Worm (Caenorhabditis elegans): Measurements from ENCODE around the gene K02H11.9.
A peak's percentile ranks its signal among the peaks of the same experiment; 100 is the strongest.

The K02H11.9 gene

DNA sequence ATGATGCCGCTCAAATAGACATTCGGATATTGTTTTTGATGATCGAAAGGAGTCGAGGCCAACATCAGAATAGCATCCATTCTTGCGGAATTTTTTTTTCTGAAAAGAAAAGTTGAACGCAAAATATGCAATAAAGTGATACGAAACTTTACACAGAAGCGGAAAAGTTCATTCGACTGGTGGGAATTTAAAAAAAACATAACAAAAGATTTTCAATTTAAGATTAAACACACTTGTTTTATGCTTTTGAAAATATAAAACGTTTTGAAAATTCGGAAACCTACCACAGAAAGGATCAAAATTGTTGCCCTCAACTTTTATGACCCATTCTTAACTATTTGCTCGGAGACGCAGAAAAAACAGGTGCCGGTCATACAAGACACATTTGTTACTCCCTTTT lies at the start of gene K02H11.9:
Gene K02H11.9 (minus strand): TSS at position 101 of the 400 bp plus-strand sequence.
- TF ChIP-seq tra-4 (tag; optimal IDR thresholded peaks at IDR 0.05), result no peak
- no peak for TF ChIP-seq flt-1 (GFP tag; IDR thresholded peaks at IDR 0.05)
- TF ChIP-seq tbx-37 (GFP tag; conservative IDR thresholded peaks at IDR 0.05), result no peak
- no peak for TF ChIP-seq tbx-11 (GFP tag; IDR thresholded peaks at IDR 0.05)
- TF ChIP-seq ceh-36 (tag; optimal IDR thresholded peaks at IDR 0.05), result no peak
- no peak for TF ChIP-seq pes-1 (GFP tag; IDR thresholded peaks at IDR 0.05)
- no peak for TF ChIP-seq F13C5.2 (tag; optimal IDR thresholded peaks at IDR 0.05)
- no peak for TF ChIP-seq ceh-13 (GFP tag; optimal IDR thresholded peaks at IDR 0.05)
- no peak for TF ChIP-seq sea-1 (GFP tag; conservative IDR thresholded peaks at IDR 0.05)
- TF ChIP-seq scrt-1 (GFP tag; IDR thresholded peaks at IDR 0.05), result no peak
- TF ChIP-seq aly-1 (tag; optimal IDR thresholded peaks at IDR 0.05), result no peak
- no peak for TF ChIP-seq ets-7 (tag; optimal IDR thresholded peaks at IDR 0.05)
- TF ChIP-seq hmbx-1 (tag; optimal IDR thresholded peaks at IDR 0.05), result no peak

DNA sequence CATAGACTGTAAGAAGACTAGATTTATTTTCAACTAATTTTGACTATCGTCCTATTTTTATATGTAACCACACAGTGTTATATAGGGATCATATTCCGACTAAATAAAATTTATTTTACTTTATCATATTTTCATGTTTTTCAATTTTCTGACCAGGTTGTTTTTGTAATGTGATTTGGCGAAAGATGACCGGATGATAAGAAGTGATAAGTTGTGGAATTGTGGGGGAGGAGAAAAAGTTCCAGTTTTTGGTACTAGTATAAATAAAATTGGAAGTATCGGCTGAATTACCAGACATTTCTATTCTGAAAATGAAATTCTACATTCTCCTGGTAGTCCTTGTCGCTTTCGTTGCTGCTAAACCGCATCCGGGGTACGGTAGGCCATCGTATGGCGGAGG lies 48.5 kb upstream of the K02H11.9 start, which contains the start of gene F16B4.7:
Gene F16B4.7 (plus strand): TSS at position 301 of the 400 bp plus-strand sequence.
- TF ChIP-seq ama-1 (optimal IDR thresholded peaks at IDR 0.05) (no peak), B0310.2 (tag; optimal IDR thresholded peaks at IDR 0.05) (no peak), hmg-4 (GFP tag; optimal IDR thresholded peaks at IDR 0.05) (peak; percentile 25), ceh-36 (tag; optimal IDR thresholded peaks at IDR 0.05) (peak; percentile 27), tbx-37 (GFP tag; conservative IDR thresholded peaks at IDR 0.05) (no peak), tra-4 (tag; optimal IDR thresholded peaks at IDR 0.05) (peak; percentile 31), ceh-13 (GFP tag; optimal IDR thresholded peaks at IDR 0.05) (no peak)

DNA sequence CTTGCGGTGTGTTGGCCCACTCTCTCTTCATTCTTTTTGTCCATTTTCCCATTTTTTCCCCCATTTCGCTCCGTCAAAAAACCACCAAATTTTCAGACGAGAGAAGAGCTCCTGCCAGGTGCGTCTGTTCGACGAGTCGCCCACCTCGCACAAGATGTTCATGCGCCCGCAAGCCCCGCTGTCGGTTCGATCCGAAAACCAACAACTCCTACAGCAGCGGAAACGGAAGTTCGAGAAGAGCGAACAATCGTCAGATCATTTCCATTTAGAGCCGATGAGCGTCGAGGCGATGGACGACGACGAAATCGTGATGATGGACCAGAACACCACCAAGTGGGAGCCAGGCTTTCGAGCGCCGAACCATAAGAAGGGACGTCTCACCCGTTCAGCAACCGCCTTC lies 46.4 kb upstream of the K02H11.9 start:
- no peak for TF ChIP-seq flt-1 (GFP tag; IDR thresholded peaks at IDR 0.05)
- no peak for TF ChIP-seq pes-1 (GFP tag; IDR thresholded peaks at IDR 0.05)
- no peak for TF ChIP-seq ceh-13 (GFP tag; optimal IDR thresholded peaks at IDR 0.05)
- no peak for TF ChIP-seq hnd-1 (tag; optimal IDR thresholded peaks at IDR 0.05)
- no peak for TF ChIP-seq ceh-36 (tag; optimal IDR thresholded peaks at IDR 0.05)
- no peak for TF ChIP-seq scrt-1 (GFP tag; IDR thresholded peaks at IDR 0.05)
- TF ChIP-seq ets-7 (tag; optimal IDR thresholded peaks at IDR 0.05), result no peak
- TF ChIP-seq aly-1 (tag; optimal IDR thresholded peaks at IDR 0.05), result no peak
- no peak for TF ChIP-seq tbx-11 (GFP tag; IDR thresholded peaks at IDR 0.05)
- no peak for TF ChIP-seq tra-4 (tag; optimal IDR thresholded peaks at IDR 0.05)
- TF ChIP-seq sea-1 (GFP tag; conservative IDR thresholded peaks at IDR 0.05), result no peak
- no peak for TF ChIP-seq hmbx-1 (tag; optimal IDR thresholded peaks at IDR 0.05)
- TF ChIP-seq tbx-37 (GFP tag; conservative IDR thresholded peaks at IDR 0.05), result no peak
- TF ChIP-seq ama-1 (optimal IDR thresholded peaks at IDR 0.05), result no peak
- no peak for TF ChIP-seq hmg-4 (GFP tag; optimal IDR thresholded peaks at IDR 0.05)

DNA sequence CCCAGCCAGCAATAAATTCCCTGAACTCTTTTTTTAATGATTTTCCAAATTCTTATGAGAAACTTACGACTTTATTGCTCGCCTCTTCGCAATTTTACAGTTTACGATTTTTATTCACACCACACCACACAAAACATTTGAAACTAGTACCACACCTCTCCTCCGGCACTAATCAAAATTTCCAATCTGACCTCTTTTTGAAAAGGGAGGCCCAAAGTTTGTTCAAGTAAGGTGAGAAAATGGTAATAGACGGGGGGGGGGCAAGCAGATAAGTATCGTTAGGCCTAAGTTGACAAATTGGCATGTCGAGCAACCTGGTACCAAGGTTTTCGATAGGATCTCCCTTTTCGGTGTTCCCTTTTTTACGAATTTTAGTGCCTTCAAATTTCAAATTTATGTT lies 42.9 kb upstream of the K02H11.9 start:
- TF ChIP-seq hmg-4 (GFP tag; optimal IDR thresholded peaks at IDR 0.05), result no peak
- no peak for TF ChIP-seq pes-1 (GFP tag; IDR thresholded peaks at IDR 0.05)
- no peak for TF ChIP-seq sea-1 (GFP tag; conservative IDR thresholded peaks at IDR 0.05)
- TF ChIP-seq hmbx-1 (tag; optimal IDR thresholded peaks at IDR 0.05), result no peak
- no peak for TF ChIP-seq ceh-36 (tag; optimal IDR thresholded peaks at IDR 0.05)

DNA sequence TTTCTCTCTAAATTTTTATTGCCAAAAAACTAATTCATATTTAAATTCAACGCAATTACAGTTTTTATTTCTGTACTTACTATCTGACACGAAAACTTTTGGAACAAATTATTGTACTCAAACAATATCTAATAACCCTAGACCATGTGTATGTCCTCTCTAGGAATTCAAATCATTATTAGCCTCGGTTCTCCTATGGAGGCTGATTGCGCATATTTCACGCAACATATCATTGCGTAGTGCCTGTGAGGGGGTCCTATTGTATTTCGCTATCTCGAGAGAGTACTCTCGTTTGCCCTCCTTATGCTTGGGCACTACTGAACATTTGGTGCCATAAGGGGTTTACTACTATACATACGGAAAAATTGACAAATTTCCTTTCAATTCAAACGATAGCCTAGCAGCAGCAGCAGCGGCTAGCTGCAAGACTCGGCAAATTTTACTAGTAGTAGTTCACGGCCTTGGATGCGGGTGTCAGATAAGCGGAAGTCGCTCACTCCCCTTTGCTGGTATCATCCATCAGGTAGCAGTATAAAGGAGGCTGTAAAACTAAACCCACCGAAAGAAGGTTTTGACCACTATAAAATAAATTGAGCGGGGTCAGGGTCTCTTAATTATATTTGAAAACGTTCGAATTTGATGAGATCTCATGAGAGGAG lies 41.8 kb upstream of the K02H11.9 start:
- TF ChIP-seq hmg-4 (GFP tag; optimal IDR thresholded peaks at IDR 0.05) (peak; percentile 58), ets-7 (tag; optimal IDR thresholded peaks at IDR 0.05) (no peak), sea-1 (GFP tag; conservative IDR thresholded peaks at IDR 0.05) (no peak), scrt-1 (GFP tag; IDR thresholded peaks at IDR 0.05) (0 out of 2 replicates have a peak, but pooled peaks have one; percentile 56)

DNA sequence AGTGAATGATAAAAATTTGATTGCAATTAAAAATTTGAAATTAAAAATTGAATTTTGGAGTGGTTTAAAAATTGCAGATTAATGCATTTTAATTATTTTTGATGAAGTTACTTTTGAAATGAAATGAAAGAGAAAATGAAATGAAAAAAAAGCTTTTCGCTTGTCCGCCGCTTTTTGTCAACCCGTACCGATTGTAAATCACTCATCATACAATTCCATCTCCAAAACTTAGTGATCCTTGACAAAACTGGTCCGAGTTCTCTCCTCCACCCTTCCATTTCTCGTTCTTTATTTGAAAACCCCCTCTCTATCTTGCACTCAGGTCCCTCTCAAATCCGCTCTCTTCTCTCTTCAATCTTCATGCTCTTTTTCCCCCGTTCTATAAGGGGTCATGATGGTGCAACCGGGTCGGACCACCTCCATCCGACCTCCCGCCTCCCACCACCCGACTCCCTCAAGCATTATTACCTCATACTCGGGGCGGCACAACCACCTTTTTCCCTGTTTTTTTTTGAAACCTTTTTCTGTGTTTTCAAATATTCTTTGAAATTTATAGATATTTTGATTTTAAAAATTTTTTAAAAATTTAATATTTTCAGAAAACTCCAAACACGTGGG lies 40.3 kb upstream of the K02H11.9 start:
- TF ChIP-seq flt-1 (GFP tag; IDR thresholded peaks at IDR 0.05) (0 out of 2 replicates have a peak, but pooled peaks have one; percentile 21), aly-1 (tag; optimal IDR thresholded peaks at IDR 0.05) (no peak), pes-1 (GFP tag; IDR thresholded peaks at IDR 0.05) (peak; percentile 11; the same call in 1 of the 2 replicates), hmg-4 (GFP tag; optimal IDR thresholded peaks at IDR 0.05) (peak; percentile 30)

DNA sequence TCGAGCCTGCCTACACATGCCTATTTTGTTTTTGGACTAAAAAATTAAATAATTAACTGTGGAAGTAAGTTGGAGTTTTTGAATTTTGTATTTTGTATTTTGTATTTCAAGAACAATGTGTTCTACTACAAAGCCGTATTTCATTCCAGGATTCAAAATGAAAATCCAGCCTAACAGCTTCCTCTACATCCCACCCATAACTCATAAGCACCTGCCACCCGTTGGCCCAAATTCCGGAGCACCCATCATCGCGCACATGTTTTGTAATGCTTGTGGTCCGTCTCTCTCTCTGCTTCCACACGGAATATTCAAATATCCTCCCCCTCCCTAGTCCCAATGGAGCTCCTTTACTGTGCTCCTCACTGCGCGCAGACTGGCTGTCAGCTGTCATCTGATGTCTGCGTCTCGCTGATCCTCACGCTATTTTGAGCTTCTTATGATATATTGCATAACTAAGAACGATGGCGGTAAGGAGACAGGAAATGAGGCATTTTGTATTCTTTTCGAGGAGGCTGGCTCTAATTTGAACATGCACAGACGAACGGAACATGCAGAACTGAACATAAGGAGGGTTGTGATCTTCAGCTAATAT lies 38.7 kb upstream of the K02H11.9 start:
- no peak for TF ChIP-seq aly-1 (tag; optimal IDR thresholded peaks at IDR 0.05)
- TF ChIP-seq B0310.2 (tag; optimal IDR thresholded peaks at IDR 0.05), result no peak
- TF ChIP-seq ama-1 (optimal IDR thresholded peaks at IDR 0.05), result no peak
- TF ChIP-seq hmg-4 (GFP tag; optimal IDR thresholded peaks at IDR 0.05), result no peak
- peak; percentile 22 for TF ChIP-seq ceh-36 (tag; optimal IDR thresholded peaks at IDR 0.05)
- TF ChIP-seq hnd-1 (tag; optimal IDR thresholded peaks at IDR 0.05), result no peak
- no peak for TF ChIP-seq hmbx-1 (tag; optimal IDR thresholded peaks at IDR 0.05)

DNA sequence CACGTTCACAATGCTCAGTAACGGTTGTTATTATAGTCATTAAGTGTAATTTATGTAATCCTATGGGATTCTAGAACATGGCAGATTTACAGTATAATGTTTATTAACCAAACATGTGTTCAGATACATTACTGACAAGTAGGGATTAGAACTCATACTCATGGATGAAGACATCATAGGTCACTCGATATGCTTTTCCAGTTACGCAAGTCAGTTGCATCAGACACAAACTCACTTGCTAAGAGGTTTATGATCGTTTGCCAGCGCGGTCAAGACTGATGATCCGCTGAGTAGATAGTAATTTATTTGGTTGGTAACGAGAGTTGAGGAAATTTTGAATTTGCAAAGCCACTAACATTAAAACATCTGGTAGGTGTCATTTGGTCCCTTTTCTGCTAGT lies 37.7 kb upstream of the K02H11.9 start:
- TF ChIP-seq tbx-37 (GFP tag; conservative IDR thresholded peaks at IDR 0.05) (no peak), ets-7 (tag; optimal IDR thresholded peaks at IDR 0.05) (no peak), ama-1 (optimal IDR thresholded peaks at IDR 0.05) (no peak), pes-1 (GFP tag; IDR thresholded peaks at IDR 0.05) (no peak), F13C5.2 (tag; optimal IDR thresholded peaks at IDR 0.05) (no peak), hmbx-1 (tag; optimal IDR thresholded peaks at IDR 0.05) (no peak), tra-4 (tag; optimal IDR thresholded peaks at IDR 0.05) (no peak), flt-1 (GFP tag; IDR thresholded peaks at IDR 0.05) (no peak), sea-1 (GFP tag; conservative IDR thresholded peaks at IDR 0.05) (no peak), scrt-1 (GFP tag; IDR thresholded peaks at IDR 0.05) (no peak), tbx-11 (GFP tag; IDR thresholded peaks at IDR 0.05) (no peak), ceh-36 (tag; optimal IDR thresholded peaks at IDR 0.05) (no peak), hmg-4 (GFP tag; optimal IDR thresholded peaks at IDR 0.05) (no peak), aly-1 (tag; optimal IDR thresholded peaks at IDR 0.05) (no peak), B0310.2 (tag; optimal IDR thresholded peaks at IDR 0.05) (no peak), hnd-1 (tag; optimal IDR thresholded peaks at IDR 0.05) (no peak), ceh-13 (GFP tag; optimal IDR thresholded peaks at IDR 0.05) (no peak)
